Fruit fly (Drosophila melanogaster): ENCODE measurements around the gene CG1421.
A peak's percentile ranks its signal among the peaks of the same experiment; 100 is the strongest.

The CG1421 gene

DNA sequence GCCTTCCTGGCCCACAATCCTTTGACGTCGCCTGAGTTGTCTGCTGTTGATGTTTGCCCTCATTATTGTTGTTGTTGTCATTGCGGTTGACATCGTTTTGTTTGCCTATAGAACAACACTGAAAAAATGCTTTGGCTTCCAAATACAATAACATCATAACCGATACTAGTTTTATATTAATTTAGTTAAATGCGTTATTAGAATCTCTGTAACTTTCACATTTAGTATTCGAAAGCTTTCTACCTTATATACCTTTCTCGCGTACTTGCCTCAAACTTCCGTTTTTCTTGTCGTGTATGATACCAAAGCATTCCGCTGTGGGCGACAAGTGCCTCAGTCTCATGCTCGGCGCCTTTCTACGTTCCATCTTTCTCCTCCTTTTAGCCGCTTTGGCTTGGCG is 30.7 kb downstream of the CG1421 start (continued):
- TF ChIP-seq Gug (GFP tag; IDR thresholded peaks at IDR 0.05) (no peak), salr (GFP tag; optimal IDR thresholded peaks at IDR 0.05) (no peak), CG15336 (GFP tag; IDR thresholded peaks at IDR 0.05) (no peak), CG34406 (GFP tag; optimal IDR thresholded peaks at IDR 0.05) (peak; percentile 8), CG10631 (GFP tag; optimal IDR thresholded peaks at IDR 0.05) (peak; percentile 11), CG8319 (GFP tag; optimal IDR thresholded peaks at IDR 0.05) (no peak), eg (GFP tag; IDR thresholded peaks at IDR 0.05) (no peak), CG7368 (GFP tag; optimal IDR thresholded peaks at IDR 0.05) (no peak), CG8632 (GFP tag; optimal IDR thresholded peaks at IDR 0.05) (no peak), spab (GFP tag; optimal IDR thresholded peaks at IDR 0.05) (peak; percentile 22), vri (GFP tag; optimal IDR thresholded peaks at IDR 0.05) (no peak), CG16779 (tag; optimal IDR thresholded peaks at IDR 0.05) (no peak), CG6854 (GFP tag; optimal IDR thresholded peaks at IDR 0.05) (no peak), CG11294 (GFP tag; IDR thresholded peaks at IDR 0.05) (no peak), CG10669 (GFP tag; optimal IDR thresholded peaks at IDR 0.05) (peak; percentile 44), Hr4 (GFP tag; optimal IDR thresholded peaks at IDR 0.05) (peak; percentile 6), fd59A (GFP tag; optimal IDR thresholded peaks at IDR 0.05) (no peak), topi (GFP tag; optimal IDR thresholded peaks at IDR 0.05) (peak; percentile 14), Eip93F (GFP tag; optimal IDR thresholded peaks at IDR 0.05) (no peak), Eip78C (GFP tag) (peak; percentile 43), CG11902 (GFP tag; optimal IDR thresholded peaks at IDR 0.05) (no peak), OdsH (GFP tag; optimal IDR thresholded peaks at IDR 0.05) (peak; percentile 30), Ets96B (tag; optimal IDR thresholded peaks at IDR 0.05) (peak; percentile 46), Hr39 (GFP tag; optimal IDR thresholded peaks at IDR 0.05) (peak; percentile 21), achi (GFP tag; optimal IDR thresholded peaks at IDR 0.05) (peak; percentile 19), CG4318 (GFP tag; optimal IDR thresholded peaks at IDR 0.05) (peak; percentile 25), CG9139 (GFP tag; optimal IDR thresholded peaks at IDR 0.05) (no peak), Met (GFP tag; optimal IDR thresholded peaks at IDR 0.05) (peak; percentile 21)

Measured in whole organism, prepupa.